Fruit fly (Drosophila melanogaster) whole organism, wandering third instar larva: ENCODE results near the gene NANS.
A peak's percentile ranks its signal among the peaks of the same experiment; 100 is the strongest.

ENCODE experiments used
- Abd-B ChIP-seq: fragments of >200 bp; optimal IDR thresholded peaks from 2 replicates; lab custom pipeline; 2017; ENCODE audit warnings: missing biosample characterization, missing genetic modification characterization
- CG9705 ChIP-seq: fragments of 200-800 bp; sonication (Bioruptor generic); optimal IDR thresholded peaks from 2 replicates; lab custom pipeline; 2018; ENCODE audit warnings: missing biosample characterization, mild to moderate bottlenecking, missing genetic modification characterization
- CrebA ChIP-seq: fragments of 200-800 bp; sonication (Bioruptor generic); optimal IDR thresholded peaks from 2 replicates; lab custom pipeline; 2016; ENCODE audit warnings: missing biosample characterization, mild to moderate bottlenecking, missing genetic modification characterization, borderline replicate concordance
- Dfd ChIP-seq: fragments of >200 bp; optimal IDR thresholded peaks from 2 replicates; lab custom pipeline; 2017; ENCODE audit warnings: missing biosample characterization, missing genetic modification characterization
- Jra ChIP-seq: sonication (Bioruptor generic); optimal IDR thresholded peaks from 2 replicates; lab custom pipeline; 2016; ENCODE audit warnings: missing biosample characterization, missing genetic modification characterization
- Myc ChIP-seq: fragments of >200 bp; optimal IDR thresholded peaks from 2 replicates; lab custom pipeline; 2017
- Vsx2 ChIP-seq: fragments of 200-300, 225-300 bp; sonication (Bioruptor generic); optimal IDR thresholded peaks from 2 replicates; lab custom pipeline; 2018; ENCODE audit warnings: missing biosample characterization, missing genetic modification characterization; ENCODE audit not compliant: partially characterized antibody
- brk ChIP-seq: fragments of 200-800 bp; sonication (Bioruptor generic); optimal IDR thresholded peaks from 2 replicates; lab custom pipeline; 2016; ENCODE audit warnings: missing biosample characterization, mild to moderate bottlenecking, missing genetic modification characterization
- dl ChIP-seq, 2 experiments: fragments of 175-275, 200-275 bp in 1 of 2; fragments of 200-275 bp in 1 of 2; sonication (Bioruptor generic); optimal IDR thresholded peaks; lab custom pipeline; 2018; ENCODE audit warnings: mild to moderate bottlenecking in 2 of 2, missing biosample characterization in 2 of 2, missing genetic modification characterization in 2 of 2, moderate library complexity in 2 of 2; ENCODE audit not compliant: partially characterized antibody in 2 of 2, insufficient read depth in 1 of 2
- fru ChIP-seq: fragments of 200-800 bp; sonication (Bioruptor generic); optimal IDR thresholded peaks from 3 replicates; lab custom pipeline; 2016; ENCODE audit warnings: missing biosample characterization, mild to moderate bottlenecking, missing genetic modification characterization
- psq ChIP-seq: fragments of 200-800 bp; sonication (Bioruptor generic); optimal IDR thresholded peaks from 3 replicates; lab custom pipeline; 2017; ENCODE audit warnings: missing biosample characterization, mild to moderate bottlenecking, missing genetic modification characterization, moderate library complexity
- rgr ChIP-seq: fragments of 200-800 bp; sonication (Bioruptor generic); optimal IDR thresholded peaks from 3 replicates; lab custom pipeline; 2016; ENCODE audit warnings: missing biosample characterization, mild to moderate bottlenecking, missing genetic modification characterization
- sv ChIP-seq: fragments of 200-800 bp; sonication (Bioruptor generic); optimal IDR thresholded peaks from 3 replicates; lab custom pipeline; 2016; ENCODE audit warnings: missing biosample characterization, missing genetic modification characterization
- woc ChIP-seq: sonication (Bioruptor generic); optimal IDR thresholded peaks from 2 replicates; lab custom pipeline; 2016; ENCODE audit warnings: missing biosample characterization, mild to moderate bottlenecking, missing genetic modification characterization

DNA sequence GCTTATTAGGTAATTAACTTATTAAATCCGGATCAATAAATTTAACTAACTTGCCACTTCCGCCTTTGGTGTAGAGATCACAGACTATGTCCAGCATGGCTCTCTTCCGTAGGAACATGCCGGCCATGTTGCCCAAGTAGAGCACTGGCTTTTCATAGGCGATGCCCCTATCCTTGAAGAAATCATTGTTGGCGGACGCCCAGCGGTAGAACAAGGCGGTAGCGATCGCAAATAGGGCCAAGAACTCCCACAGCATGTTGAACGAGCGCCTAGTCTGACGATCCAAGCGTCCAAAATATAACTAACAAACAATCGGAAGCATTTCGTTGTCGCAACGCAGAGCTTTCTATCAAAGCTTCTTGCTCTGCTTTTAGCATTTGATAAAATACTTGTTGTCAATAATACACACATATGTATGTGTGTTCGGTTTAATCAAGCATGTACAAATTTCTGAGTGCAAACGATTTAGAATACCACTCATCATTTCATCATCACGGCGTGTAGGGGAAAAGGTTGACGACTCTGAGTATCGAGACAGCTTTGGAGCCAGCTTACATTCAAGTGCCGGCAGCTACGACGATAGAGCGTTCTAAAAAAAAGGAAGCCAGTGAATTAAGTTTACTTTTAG is 27.6 kb upstream of the NANS start, which contains the start of gene Cyp9f3:
- TF ChIP-seq Vsx2 (GFP tag; lab: Kevin White, UChicago): peak; percentile 20
- TF ChIP-seq psq (GFP tag; lab: Kevin White, UChicago): no peak
- TF ChIP-seq CG9705 (GFP tag; lab: Kevin White, UChicago): no peak
- TF ChIP-seq dl (GFP tag; optimal IDR thresholded peaks at IDR 0.05; lab: Kevin White, UChicago; ENCODE audit: insufficient read depth in 1 of 2, partially characterized antibody in 2 of 2): no peak
- no peak for TF ChIP-seq Myc (lab: Kevin White, UChicago)
- TF ChIP-seq woc: no peak
- TF ChIP-seq fru (GFP tag; lab: Kevin White, UChicago): no peak
- no peak for TF ChIP-seq Abd-B (GFP tag; lab: Kevin White, UChicago)
- no peak for TF ChIP-seq Jra (GFP tag; lab: Kevin White, UChicago)
- TF ChIP-seq Dfd (GFP tag; lab: Kevin White, UChicago): no peak
- TF ChIP-seq brk: no peak
- TF ChIP-seq CrebA: peak; percentile 32
- TF ChIP-seq sv: no peak
- TF ChIP-seq rgr (GFP tag; lab: Kevin White, UChicago): peak; percentile 9
